Fruit fly (Drosophila melanogaster): Measurements from ENCODE around the gene CanA1.
A peak's percentile ranks its signal among the peaks of the same experiment; 100 is the strongest.

Gene CanA1

dm6 chr3R:31059036-31059806 is 20.0 kb downstream of the CanA1 start (continued):
- TF ChIP-seq CG8290 (GFP tag; optimal IDR thresholded peaks at IDR 0.05): peak; percentile 59
- TF ChIP-seq CG8290 (tag; optimal IDR thresholded peaks at IDR 0.05): peak in 1 of 2 experiments; percentile 18
- peak; percentile 90 for TF ChIP-seq kay (GFP tag; optimal IDR thresholded peaks at IDR 0.05)
- TF ChIP-seq CG4424 (GFP tag; optimal IDR thresholded peaks at IDR 0.05): peak; percentile 85
- TF ChIP-seq CG3838 (GFP tag; optimal IDR thresholded peaks at IDR 0.05): peak; percentile 19
- TF ChIP-seq sd (tag; optimal IDR thresholded peaks at IDR 0.05): peak; percentile 37
- TF ChIP-seq lola (GFP tag; optimal IDR thresholded peaks at IDR 0.05): peak in 1 of 3 experiments; percentile 81
- no peak for TF ChIP-seq Ets97D (GFP tag; optimal IDR thresholded peaks at IDR 0.05)
- TF ChIP-seq sob (GFP tag; IDR thresholded peaks at IDR 0.05): peak; percentile 71
- no peak for TF ChIP-seq pan (optimal IDR thresholded peaks at IDR 0.05)
- TF ChIP-seq pan (GFP tag; optimal IDR thresholded peaks at IDR 0.05 in 1 of 2, IDR thresholded peaks at IDR 0.05 in 1 of 2): peak in 1 of 2 experiments; percentile 79
- no peak for TF ChIP-seq usp (GFP tag; optimal IDR thresholded peaks at IDR 0.05)
- TF ChIP-seq dpn (GFP tag; optimal IDR thresholded peaks at IDR 0.05): peak in 1 of 2 experiments; percentile 73
- TF ChIP-seq ap (GFP tag; IDR thresholded peaks at IDR 0.05): peak; percentile 72
- peak; percentile 65 for TF ChIP-seq CG14667 (GFP tag; IDR thresholded peaks at IDR 0.05)
- TF ChIP-seq hb (GFP tag; IDR thresholded peaks at IDR 0.05; ENCODE audit: partially characterized antibody): no peak
- no peak for TF ChIP-seq Antp (GFP tag; optimal IDR thresholded peaks at IDR 0.05)
- peak; percentile 18 for TF ChIP-seq chn (GFP tag; optimal IDR thresholded peaks at IDR 0.05)
- peak; percentile 68 for TF ChIP-seq Lhr (GFP tag; optimal IDR thresholded peaks at IDR 0.05)
- no peak for TF ChIP-seq tx (GFP tag; optimal IDR thresholded peaks at IDR 0.05)
- TF ChIP-seq phol (tag; optimal IDR thresholded peaks at IDR 0.05): peak; percentile 89
- TF ChIP-seq CG15514 (GFP tag; optimal IDR thresholded peaks at IDR 0.05): peak; percentile 44
- peak; percentile 74 for TF ChIP-seq Xbp1 (GFP tag; optimal IDR thresholded peaks at IDR 0.05)
- no peak for TF ChIP-seq br (optimal IDR thresholded peaks at IDR 0.05)
- TF ChIP-seq Jarid2 (GFP tag; optimal IDR thresholded peaks at IDR 0.05): peak; percentile 10
- peak; percentile 38 for TF ChIP-seq CG31388 (GFP tag; optimal IDR thresholded peaks at IDR 0.05)
- peak; percentile 86 for TF ChIP-seq CG6254 (GFP tag; optimal IDR thresholded peaks at IDR 0.05)
- TF ChIP-seq Awh (GFP tag; IDR thresholded peaks at IDR 0.05): peak; percentile 88
- TF ChIP-seq CG16815 (GFP tag; optimal IDR thresholded peaks at IDR 0.05): peak; percentile 64
- TF ChIP-seq E2f2 (GFP tag; IDR thresholded peaks at IDR 0.05): peak; percentile 47
- TF ChIP-seq B-H1 (GFP tag; IDR thresholded peaks at IDR 0.05): peak; percentile 61
- no peak for TF ChIP-seq h (optimal IDR thresholded peaks at IDR 0.05)
- TF ChIP-seq gfzf (GFP tag; optimal IDR thresholded peaks at IDR 0.05): no peak
- TF ChIP-seq CG42726 (GFP tag; IDR thresholded peaks at IDR 0.05; ENCODE audit: partially characterized antibody): no peak
- no peak for TF ChIP-seq fru (optimal IDR thresholded peaks at IDR 0.05)
- TF ChIP-seq crol (GFP tag; IDR thresholded peaks at IDR 0.05): peak; percentile 81
- TF ChIP-seq cg (GFP tag; optimal IDR thresholded peaks at IDR 0.05): peak; percentile 30
- TF ChIP-seq inv (GFP tag; IDR thresholded peaks at IDR 0.05; ENCODE audit: partially characterized antibody): no peak
- peak; percentile 42 for TF ChIP-seq CG3995 (GFP tag; optimal IDR thresholded peaks at IDR 0.05)
- peak; percentile 43 for TF ChIP-seq CG34376 (GFP tag; optimal IDR thresholded peaks at IDR 0.05)
- peak; percentile 68 for TF ChIP-seq CG9932 (GFP tag; IDR thresholded peaks at IDR 0.05)
- TF ChIP-seq bigmax (GFP tag; optimal IDR thresholded peaks at IDR 0.05): peak; percentile 98
- peak; percentile 35 for TF ChIP-seq CG30020 (tag; optimal IDR thresholded peaks at IDR 0.05)
- TF ChIP-seq Oli (tag; optimal IDR thresholded peaks at IDR 0.05): peak; percentile 86
- TF ChIP-seq CG12744 (GFP tag; optimal IDR thresholded peaks at IDR 0.05): no peak
- TF ChIP-seq CG17328 (GFP tag; IDR thresholded peaks at IDR 0.05): peak; percentile 85
- TF ChIP-seq bsh (GFP tag; optimal IDR thresholded peaks at IDR 0.05): peak; percentile 38 to 88
- peak; percentile 30 for TF ChIP-seq CrebB (tag; optimal IDR thresholded peaks at IDR 0.05)
- TF ChIP-seq Nf-YA (GFP tag; IDR thresholded peaks at IDR 0.05): peak; percentile 71
- TF ChIP-seq unc-4 (GFP tag; IDR thresholded peaks at IDR 0.05; ENCODE audit: partially characterized antibody): no peak

Data from whole organism, embryonic.